Worm (Caenorhabditis elegans) whole organism, L1 larva: ENCODE results near the gene mks-1.

Experiments
- blmp-1 ChIP-seq: fragments of 150-350 bp; optimal IDR thresholded peaks from 2 replicates; lab custom pipeline; 2014; ENCODE audit warnings: missing biosample characterization, missing genetic modification characterization
- jun-1 ChIP-seq: fragments of 150-350 bp; optimal IDR thresholded peaks from 2 replicates; lab custom pipeline; 2014; ENCODE audit warnings: missing biosample characterization, missing genetic modification reagents, missing genetic modification characterization
- nhr-71 ChIP-seq: sonication (generic microtip); optimal IDR thresholded peaks from 2 replicates; lab custom pipeline; 2016; ENCODE audit warnings: mild to moderate bottlenecking, missing genetic modification characterization, moderate library complexity, missing compliant biosample characterization
- nhr-76 ChIP-seq: sonication (generic microtip); optimal IDR thresholded peaks from 2 replicates; lab custom pipeline; 2017; ENCODE audit warnings: missing biosample characterization, missing genetic modification characterization
- pqm-1 ChIP-seq: sonication (generic microtip); optimal IDR thresholded peaks from 3 replicates; lab custom pipeline; 2017; ENCODE audit warnings: missing biosample characterization, missing genetic modification characterization
- unc-30 ChIP-seq: sonication (generic microtip); optimal IDR thresholded peaks from 2 replicates; lab custom pipeline; 2017; ENCODE audit warnings: missing biosample characterization, missing genetic modification characterization

DNA sequence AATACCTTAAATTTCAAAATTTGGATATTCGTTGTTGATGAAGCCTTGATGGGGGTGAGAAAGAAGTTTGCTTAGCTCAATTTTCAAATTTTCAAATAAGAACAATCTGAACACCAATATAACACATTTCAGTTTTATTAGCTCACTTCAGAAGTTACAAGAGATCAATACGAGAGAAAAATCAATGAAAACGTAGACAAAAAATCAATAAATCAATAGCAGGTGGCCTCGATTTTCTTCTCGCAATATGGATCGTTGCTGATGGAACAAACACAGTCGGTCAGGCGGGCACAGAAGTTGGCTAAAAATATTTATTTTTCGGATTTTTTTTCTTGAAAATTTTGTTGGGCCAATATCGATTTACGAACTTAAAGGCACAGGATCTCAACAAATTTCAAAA is 44.0 kb upstream of the mks-1 start:
- no peak for TF ChIP-seq nhr-71 (tag; lab: Kevin White, UChicago)
- no peak for TF ChIP-seq unc-30 (tag; lab: Kevin White, UChicago)
- TF ChIP-seq jun-1 (tag; lab: Kevin White, UChicago) = no peak
- TF ChIP-seq blmp-1 (tag; lab: Kevin White, UChicago) = no peak
- no peak for TF ChIP-seq nhr-76
- TF ChIP-seq pqm-1 (tag; lab: Kevin White, UChicago) = no peak
